Fruit fly (Drosophila melanogaster): Measurements from ENCODE around the gene Plzf.

DNA sequence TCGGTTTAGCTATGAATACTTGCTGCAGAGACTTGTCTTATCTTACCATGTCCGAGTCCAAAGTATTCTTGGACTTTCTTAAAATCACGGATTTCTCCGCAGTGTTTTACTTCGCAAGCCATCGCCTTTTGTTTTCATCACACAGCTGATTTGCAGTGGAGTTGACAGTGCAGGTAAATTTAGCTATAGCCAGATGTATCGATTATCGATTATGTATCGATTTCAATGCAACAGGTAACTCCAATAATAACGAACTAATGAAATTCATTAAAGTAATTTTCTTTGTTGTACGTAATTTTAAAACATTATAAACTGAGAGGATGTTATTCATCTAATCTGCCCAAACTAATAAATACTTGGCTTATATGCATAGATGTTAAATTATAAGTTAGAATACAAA lies 14.3 kb upstream of the Plzf start, which contains the start of gene Rab3-GAP:
- TF ChIP-seq N (GFP tag; optimal IDR thresholded peaks at IDR 0.05) (no peak), br (GFP tag; optimal IDR thresholded peaks at IDR 0.05) (no peak), tai (GFP tag; optimal IDR thresholded peaks at IDR 0.05) (no peak), h (GFP tag; optimal IDR thresholded peaks at IDR 0.05) (no peak), Hr78 (GFP tag; optimal IDR thresholded peaks at IDR 0.05) (no peak), dsf (GFP tag; optimal IDR thresholded peaks at IDR 0.05; ENCODE audit: borderline replicate concordance) (no peak), Sp1 (GFP tag; optimal IDR thresholded peaks at IDR 0.05) (peak; percentile 27), foxo (GFP tag; optimal IDR thresholded peaks at IDR 0.05) (peak in 1 of 2 experiments; percentile 28)

Data from whole organism, wandering third instar larva.